Fruit fly (Drosophila melanogaster) whole organism, embryonic: ENCODE results near the gene CG4593.

Source experiments
- Asciz ChIP-seq: fragments of 200-800 bp; sonication (Bioruptor generic); optimal IDR thresholded peaks from 2 replicates; lab custom pipeline; 2017; ENCODE audit warnings: missing biosample characterization, mild to moderate bottlenecking, missing genetic modification characterization, missing genetic modification reagents
- C15 ChIP-seq: fragments of 200-800 bp; sonication (Bioruptor generic); IDR thresholded peaks from 3 replicates; pipeline ENCODE4 v1.3.6; 2022; ENCODE audit warnings: missing biosample characterization, missing genetic modification characterization
- CG10147 ChIP-seq: fragments of 200-800 bp; sonication (Bioruptor generic); optimal IDR thresholded peaks from 2 replicates; lab custom pipeline; 2019; ENCODE audit warnings: missing biosample characterization, mild to moderate bottlenecking, missing genetic modification characterization, moderate library complexity
- CG10431 ChIP-seq: fragments of 200-800 bp; sonication (Bioruptor generic); optimal IDR thresholded peaks from 3 replicates; lab custom pipeline; 2018; ENCODE audit warnings: missing biosample characterization, mild to moderate bottlenecking, missing genetic modification characterization
- CG11456 ChIP-seq: fragments of 200-800 bp; sonication (Bioruptor generic); IDR thresholded peaks from 3 replicates; pipeline ENCODE4 v1.3.6; 2022; ENCODE audit warnings: missing biosample characterization, missing genetic modification characterization
- CG11560 ChIP-seq: fragments of 200-800 bp; sonication (Bioruptor generic); IDR thresholded peaks from 3 replicates; pipeline ENCODE4 v1.3.6; 2022; ENCODE audit warnings: missing biosample characterization, missing genetic modification characterization
- CG11696 ChIP-seq: fragments of 200-800 bp; sonication (Bioruptor generic); IDR thresholded peaks from 2 replicates; pipeline ENCODE4 v1.3.6; 2022; ENCODE audit warnings: missing biosample characterization, missing genetic modification characterization
- CG13894 ChIP-seq: fragments of 200-800 bp; sonication (Bioruptor generic); optimal IDR thresholded peaks from 3 replicates; lab custom pipeline; 2018; ENCODE audit warnings: missing biosample characterization, mild to moderate bottlenecking, missing genetic modification characterization, moderate library complexity
- CG14050 ChIP-seq: fragments of 200-800 bp; sonication (Bioruptor generic); IDR thresholded peaks from 3 replicates; pipeline ENCODE4 v1.3.6; 2022; ENCODE audit warnings: missing biosample characterization, missing genetic modification characterization
- CG14860 ChIP-seq: fragments of 200-800 bp; sonication (Bioruptor generic); IDR thresholded peaks from 3 replicates; pipeline ENCODE4 v1.3.6; 2022; ENCODE audit warnings: missing biosample characterization, missing genetic modification characterization; ENCODE audit not compliant: partially characterized antibody
- CG1603 ChIP-seq: fragments of 200-800 bp; sonication (Bioruptor generic); optimal IDR thresholded peaks from 2 replicates; lab custom pipeline; 2019; ENCODE audit warnings: missing biosample characterization, mild to moderate bottlenecking, missing genetic modification characterization, moderate library complexity
- CG31224 ChIP-seq: fragments of 200-800 bp; sonication (Bioruptor generic); IDR thresholded peaks from 2 replicates; pipeline ENCODE4 v1.3.6; 2022; ENCODE audit warnings: missing biosample characterization, missing genetic modification characterization
- CG31388 ChIP-seq: fragments of 200-800 bp; sonication (Bioruptor generic); optimal IDR thresholded peaks from 2 replicates; lab custom pipeline; 2016; ENCODE audit warnings: missing biosample characterization, missing genetic modification characterization
- CG4617 ChIP-seq: fragments of 200-800 bp; sonication (Bioruptor generic); optimal IDR thresholded peaks from 3 replicates; lab custom pipeline; 2016; ENCODE audit warnings: missing biosample characterization, missing genetic modification characterization, borderline replicate concordance
- CG5180 ChIP-seq: fragments of 200-800 bp; sonication (Bioruptor generic); optimal IDR thresholded peaks from 3 replicates; lab custom pipeline; 2017; ENCODE audit warnings: missing biosample characterization, missing genetic modification characterization, mild to moderate bottlenecking, moderate library complexity, missing genetic modification reagents
- CG6813 ChIP-seq: fragments of 200-800 bp; sonication (Bioruptor generic); optimal IDR thresholded peaks from 2 replicates; lab custom pipeline; 2017; ENCODE audit warnings: missing biosample characterization, missing genetic modification characterization, mild to moderate bottlenecking, moderate library complexity, missing genetic modification reagents
- CG7271 ChIP-seq: fragments of 200-800 bp; sonication (Bioruptor generic); optimal IDR thresholded peaks from 2 replicates; lab custom pipeline; 2018; ENCODE audit warnings: missing biosample characterization, mild to moderate bottlenecking, missing genetic modification characterization, moderate library complexity
- CG7357 ChIP-seq: fragments of 200-800 bp; sonication (Bioruptor generic); IDR thresholded peaks from 3 replicates; pipeline ENCODE4 v1.3.6; 2022; ENCODE audit warnings: missing biosample characterization, missing genetic modification characterization
- CG7372 ChIP-seq: fragments of 200-800 bp; sonication (Bioruptor generic); IDR thresholded peaks from 2 replicates; pipeline ENCODE4 v1.3.6; 2022; ENCODE audit warnings: missing biosample characterization, missing genetic modification characterization
- CG9797 ChIP-seq: fragments of 200-800 bp; sonication (Bioruptor generic); optimal IDR thresholded peaks from 3 replicates; lab custom pipeline; 2018; ENCODE audit warnings: missing biosample characterization, mild to moderate bottlenecking, missing genetic modification characterization
- Dek ChIP-seq: fragments of 200-800 bp; sonication (Bioruptor generic); optimal IDR thresholded peaks from 3 replicates; lab custom pipeline; 2019; ENCODE audit warnings: missing biosample characterization, mild to moderate bottlenecking, missing genetic modification characterization, moderate library complexity
- Dip3 ChIP-seq: fragments of 200-800 bp; sonication (Bioruptor generic); optimal IDR thresholded peaks from 3 replicates; lab custom pipeline; 2016; ENCODE audit warnings: missing biosample characterization, missing genetic modification characterization
- Dll ChIP-seq: fragments of 200-800 bp; sonication (Bioruptor generic); IDR thresholded peaks from 4 replicates; pipeline ENCODE4 v1.3.6; 2022; ENCODE audit warnings: missing biosample characterization, missing genetic modification characterization; ENCODE audit not compliant: partially characterized antibody
- Dp ChIP-seq: fragments of 200-800 bp; sonication (Bioruptor generic); optimal IDR thresholded peaks from 2 replicates; lab custom pipeline; 2018; ENCODE audit warnings: missing biosample characterization, mild to moderate bottlenecking, missing genetic modification characterization, moderate library complexity
- Fer1 ChIP-seq: fragments of 200-800 bp; sonication (Bioruptor generic); optimal IDR thresholded peaks from 2 replicates; lab custom pipeline; 2017; ENCODE audit warnings: missing biosample characterization, mild to moderate bottlenecking, missing genetic modification characterization
- HLH3B ChIP-seq: fragments of 200-800 bp; sonication (Bioruptor generic); IDR thresholded peaks from 2 replicates; pipeline ENCODE4 v1.3.6; 2022; ENCODE audit warnings: missing biosample characterization, missing genetic modification characterization
- Meics ChIP-seq: fragments of 200-800 bp; sonication (Bioruptor generic); optimal IDR thresholded peaks from 2 replicates; lab custom pipeline; 2017; ENCODE audit warnings: missing biosample characterization, mild to moderate bottlenecking, missing genetic modification characterization
- Mrtf ChIP-seq: fragments of 200-800 bp; sonication (Bioruptor generic); IDR thresholded peaks from 3 replicates; pipeline ENCODE4 v1.3.6; 2022; ENCODE audit warnings: missing biosample characterization, missing genetic modification characterization
- Oaz ChIP-seq: fragments of 200-800 bp; sonication (Bioruptor generic); IDR thresholded peaks from 2 replicates; pipeline ENCODE4 v1.3.6; 2022; ENCODE audit warnings: missing biosample characterization, missing genetic modification characterization
- Poxn ChIP-seq: fragments of 200-800 bp; sonication (Bioruptor generic); IDR thresholded peaks from 2 replicates; pipeline ENCODE4 v1.3.6; 2022; ENCODE audit warnings: missing biosample characterization, missing genetic modification characterization
- Side ChIP-seq: fragments of 200-800 bp; sonication (Bioruptor generic); optimal IDR thresholded peaks from 2 replicates; lab custom pipeline; 2016; ENCODE audit warnings: missing biosample characterization, missing genetic modification characterization
- Sry-δ ChIP-seq: fragments of 200-800 bp; sonication (Bioruptor generic); optimal IDR thresholded peaks from 2 replicates; lab custom pipeline; 2016; ENCODE audit warnings: missing biosample characterization, missing genetic modification characterization
- ash1 ChIP-seq: fragments of 200-800 bp; sonication (Bioruptor generic); optimal IDR thresholded peaks from 2 replicates; lab custom pipeline; 2018; ENCODE audit warnings: missing biosample characterization, mild to moderate bottlenecking, missing genetic modification characterization
- crp ChIP-seq, 2 experiments: fragments of 200-800 bp; sonication (Bioruptor generic); optimal IDR thresholded peaks; 2 replicates in 1 of 2; 3 replicates in 1 of 2; lab custom pipeline; 2017; ENCODE audit warnings: missing biosample characterization in 2 of 2, missing genetic modification characterization in 2 of 2, mild to moderate bottlenecking in 1 of 2, moderate library complexity in 1 of 2
- da ChIP-seq: fragments of 200-800 bp; sonication (Bioruptor generic); optimal IDR thresholded peaks from 2 replicates; lab custom pipeline; 2016; ENCODE audit warnings: missing biosample characterization, missing genetic modification characterization
- dmrt99B ChIP-seq: fragments of 200-800 bp; sonication (Bioruptor generic); optimal IDR thresholded peaks from 2 replicates; lab custom pipeline; 2018; ENCODE audit warnings: missing biosample characterization, mild to moderate bottlenecking, missing genetic modification characterization, moderate library complexity
- hbn ChIP-seq: fragments of 200-800 bp; sonication (Bioruptor generic); IDR thresholded peaks from 2 replicates; pipeline ENCODE4 v1.3.6; 2022; ENCODE audit warnings: missing biosample characterization, missing genetic modification characterization; ENCODE audit not compliant: partially characterized antibody
- jumu ChIP-seq: fragments of 200-800 bp; sonication (Bioruptor generic); optimal IDR thresholded peaks from 3 replicates; lab custom pipeline; 2016; ENCODE audit warnings: missing biosample characterization, missing genetic modification characterization
- lab ChIP-seq: fragments of 200-800 bp; sonication (Bioruptor generic); optimal IDR thresholded peaks from 3 replicates; lab custom pipeline; 2017; ENCODE audit warnings: missing biosample characterization, missing genetic modification characterization, mild to moderate bottlenecking, moderate library complexity, missing genetic modification reagents
- nerfin-2 ChIP-seq: fragments of 200-800 bp; sonication (Bioruptor generic); IDR thresholded peaks from 2 replicates; pipeline ENCODE4 v1.3.6; 2022; ENCODE audit warnings: missing biosample characterization, missing genetic modification characterization; ENCODE audit not compliant: partially characterized antibody
- oc ChIP-seq: fragments of 200-800 bp; sonication (Bioruptor generic); optimal IDR thresholded peaks from 2 replicates; lab custom pipeline; 2018; ENCODE audit warnings: missing biosample characterization, mild to moderate bottlenecking, missing genetic modification characterization, moderate library complexity
- prd ChIP-seq, 3 experiments: fragments of >200 bp in 2 of 3; fragments of 200-800 bp in 1 of 3; sonication (Bioruptor generic) in 1 of 3; optimal IDR thresholded peaks in 2 of 3; IDR thresholded peaks in 1 of 3; 2 replicates in 2 of 3; 3 replicates in 1 of 3; pipeline versions ENCODE4 v1.3.6 to Lab custom; 2017 to 2022; ENCODE audit warnings: missing biosample characterization in 1 of 3, missing genetic modification characterization in 1 of 3
- row ChIP-seq: fragments of 200-800 bp; sonication (Bioruptor generic); IDR thresholded peaks from 3 replicates; pipeline ENCODE4 v1.3.6; 2022; ENCODE audit warnings: missing biosample characterization, missing genetic modification characterization
- slou ChIP-seq: fragments of 200-800 bp; sonication (Bioruptor generic); optimal IDR thresholded peaks from 3 replicates; lab custom pipeline; 2016; ENCODE audit warnings: missing biosample characterization, missing genetic modification characterization
- sna ChIP-seq: fragments of 200-800 bp; sonication (Bioruptor generic); IDR thresholded peaks from 2 replicates; pipeline ENCODE4 v1.3.6; 2022; ENCODE audit warnings: missing biosample characterization, missing genetic modification characterization; ENCODE audit not compliant: partially characterized antibody
- tap ChIP-seq: fragments of 200-800 bp; optimal IDR thresholded peaks from 3 replicates; lab custom pipeline; 2019; ENCODE audit warnings: missing biosample characterization, mild to moderate bottlenecking, missing genetic modification characterization, moderate library complexity
- tll ChIP-seq, 2 experiments: fragments of 200-800 bp in 1 of 2; fragments of >200 bp in 1 of 2; sonication (Bioruptor generic) in 1 of 2; optimal IDR thresholded peaks; 2 replicates each; lab custom pipeline; 2017 to 2019; ENCODE audit warnings: missing biosample characterization in 2 of 2, missing genetic modification characterization in 2 of 2, mild to moderate bottlenecking in 1 of 2, moderate library complexity in 1 of 2

CG4593 gene

dm6 chrX:7004101-7004700 lies 9.5 kb upstream of the CG4593 start (continued):
- peak; percentile 43 for TF ChIP-seq Sry-δ
- peak; percentile 94 for TF ChIP-seq Asciz (GFP tag; lab: Kevin White, UChicago)
- peak; percentile 72 for TF ChIP-seq da (GFP tag; lab: Kevin White, UChicago)
- TF ChIP-seq crp (GFP tag; optimal IDR thresholded peaks at IDR 0.05; lab: Kevin White, UChicago) = peak in 1 of 2 experiments; percentile 46
- TF ChIP-seq CG14860 = no peak
- peak; percentile 65; the same call in 1 of the 2 replicates for TF ChIP-seq HLH3B (GFP tag; lab: Robert Waterston, UW)
- no peak for TF ChIP-seq nerfin-2 (GFP tag; lab: Robert Waterston, UW)
- peak; percentile 74 for TF ChIP-seq Fer1 (GFP tag; lab: Kevin White, UChicago)
- no peak for TF ChIP-seq CG13894 (tag; lab: Kevin White, UChicago)
- TF ChIP-seq CG11456 = peak; percentile 81
- TF ChIP-seq CG11696 (GFP tag; lab: Robert Waterston, UW) = peak; percentile 44; the same call in 1 of the 2 replicates
- TF ChIP-seq Dp (GFP tag; lab: Kevin White, UChicago) = no peak
- TF ChIP-seq CG1603 (tag; lab: Kevin White, UChicago) = peak; percentile 90
- peak; percentile 58 for TF ChIP-seq dmrt99B (tag; lab: Kevin White, UChicago)
- TF ChIP-seq sna (GFP tag; lab: Robert Waterston, UW) = no peak
- peak; percentile 80 for TF ChIP-seq CG5180
- TF ChIP-seq tap = peak; percentile 69
- TF ChIP-seq CG10431 = peak; percentile 90
- no peak for TF ChIP-seq prd (optimal IDR thresholded peaks at IDR 0.05; lab: Kevin White, UChicago)
- peak; percentile 73 for TF ChIP-seq prd (GFP tag; IDR thresholded peaks at IDR 0.05; lab: Robert Waterston, UW)
- peak; percentile 90 for TF ChIP-seq Side (GFP tag; lab: Kevin White, UChicago)
- TF ChIP-seq CG7271 (tag; lab: Kevin White, UChicago) = peak; percentile 80
- TF ChIP-seq jumu (GFP tag; lab: Kevin White, UChicago) = peak; percentile 68
- TF ChIP-seq CG4617 = peak; percentile 58
- TF ChIP-seq Poxn (GFP tag; lab: Robert Waterston, UW) = no peak
- TF ChIP-seq Dek (tag; lab: Kevin White, UChicago) = peak; percentile 43
- TF ChIP-seq Dll (GFP tag; lab: Robert Waterston, UW) = no peak
- TF ChIP-seq C15 = no peak
- TF ChIP-seq Meics (GFP tag; lab: Kevin White, UChicago) = peak; percentile 74
- TF ChIP-seq hbn (GFP tag; lab: Robert Waterston, UW) = no peak
- peak; percentile 25; the same call in 1 of the 2 replicates for TF ChIP-seq Oaz (GFP tag; lab: Robert Waterston, UW)
- TF ChIP-seq oc (tag; lab: Kevin White, UChicago) = peak; percentile 72
- peak; percentile 40; the same call in 1 of the 3 replicates for TF ChIP-seq CG14050 (GFP tag; lab: Robert Waterston, UW)
- TF ChIP-seq CG31224 (GFP tag; lab: Robert Waterston, UW) = peak; percentile 30; the same call in 1 of the 2 replicates
- TF ChIP-seq CG10147 (GFP tag; lab: Kevin White, UChicago) = peak; percentile 41
- TF ChIP-seq lab = peak; percentile 88
- TF ChIP-seq Mrtf = peak; percentile 43; the same call in 1 of the 3 replicates
- TF ChIP-seq row (GFP tag; lab: Robert Waterston, UW) = peak; percentile 23; the same call in 1 of the 3 replicates
- TF ChIP-seq ash1 (GFP tag; lab: Kevin White, UChicago) = peak; percentile 44
- TF ChIP-seq tll (GFP tag; optimal IDR thresholded peaks at IDR 0.05; lab: Kevin White, UChicago) = peak in 1 of 2 experiments; percentile 66
- TF ChIP-seq CG6813 (GFP tag; lab: Kevin White, UChicago) = peak; percentile 96
- TF ChIP-seq Dip3 (GFP tag; lab: Kevin White, UChicago) = peak; percentile 19
- TF ChIP-seq CG7357 (GFP tag; lab: Robert Waterston, UW) = no peak
- peak; percentile 33 for TF ChIP-seq CG9797 (GFP tag; lab: Kevin White, UChicago)
- TF ChIP-seq CG31388 (GFP tag; lab: Kevin White, UChicago) = peak; percentile 62
- TF ChIP-seq slou (GFP tag; lab: Kevin White, UChicago) = peak; percentile 66
- 0 out of 2 replicates have a peak, but pooled peaks have one; percentile 27 for TF ChIP-seq CG7372 (GFP tag; lab: Robert Waterston, UW)
- no peak for TF ChIP-seq CG11560 (tag; lab: Robert Waterston, UW)
